Fruit fly (Drosophila melanogaster) whole organism, prepupa: ENCODE data around the gene stai.

Experiments
- Blimp-1 ChIP-seq: fragments of 200-800 bp; sonication (Bioruptor generic); optimal IDR thresholded peaks from 3 replicates; lab custom pipeline; 2017; ENCODE audit warnings: missing biosample characterization, missing genetic modification characterization, mild to moderate bottlenecking, moderate library complexity, missing genetic modification reagents
- CG10669 ChIP-seq: fragments of 200-800 bp; sonication (Bioruptor generic); optimal IDR thresholded peaks from 3 replicates; lab custom pipeline; 2018; ENCODE audit warnings: missing biosample characterization, mild to moderate bottlenecking, missing genetic modification characterization, moderate library complexity
- CG11762 ChIP-seq: fragments of 200-800 bp; sonication (Bioruptor generic); optimal IDR thresholded peaks from 3 replicates; lab custom pipeline; 2016; ENCODE audit warnings: missing biosample characterization, missing genetic modification characterization; ENCODE audit not compliant: insufficient read depth
- CG15336 ChIP-seq: fragments of 200-800 bp; sonication (Bioruptor generic); IDR thresholded peaks from 2 replicates; pipeline ENCODE4 v1.3.6; 2022; ENCODE audit warnings: missing biosample characterization, missing genetic modification characterization
- CG16779 ChIP-seq: fragments of 200-800 bp; sonication (Bioruptor generic); optimal IDR thresholded peaks from 3 replicates; lab custom pipeline; 2017; ENCODE audit warnings: missing biosample characterization, mild to moderate bottlenecking, missing genetic modification characterization
- CG34406 ChIP-seq: fragments of 200-800 bp; sonication (Bioruptor generic); optimal IDR thresholded peaks from 3 replicates; lab custom pipeline; 2016; ENCODE audit warnings: missing biosample characterization, missing genetic modification characterization
- CG3919 ChIP-seq: fragments of 200-800 bp; sonication (Bioruptor generic); optimal IDR thresholded peaks from 3 replicates; lab custom pipeline; 2016; ENCODE audit warnings: missing biosample characterization, missing genetic modification characterization
- CG4318 ChIP-seq: fragments of 200-800 bp; sonication (Bioruptor generic); optimal IDR thresholded peaks from 3 replicates; lab custom pipeline; 2017; ENCODE audit warnings: missing biosample characterization, mild to moderate bottlenecking, missing genetic modification characterization
- CG6163 ChIP-seq: fragments of 200-800 bp; sonication (Bioruptor generic); IDR thresholded peaks from 3 replicates; pipeline ENCODE4 v1.3.6; 2022; ENCODE audit warnings: missing biosample characterization, missing genetic modification characterization
- CG6792 ChIP-seq: fragments of 200-800 bp; sonication (Bioruptor generic); optimal IDR thresholded peaks from 3 replicates; lab custom pipeline; 2016; ENCODE audit warnings: missing biosample characterization, missing genetic modification characterization
- CG6854 ChIP-seq: fragments of 200-800 bp; sonication (Bioruptor generic); optimal IDR thresholded peaks from 2 replicates; lab custom pipeline; 2017; ENCODE audit warnings: missing biosample characterization, mild to moderate bottlenecking, missing genetic modification characterization
- CG8319 ChIP-seq: fragments of 200-800 bp; sonication (Bioruptor generic); optimal IDR thresholded peaks from 3 replicates; lab custom pipeline; 2016; ENCODE audit warnings: missing biosample characterization, missing genetic modification characterization
- CG9139 ChIP-seq: fragments of 200-800 bp; sonication (Bioruptor generic); optimal IDR thresholded peaks from 3 replicates; lab custom pipeline; 2017; ENCODE audit warnings: missing biosample characterization, mild to moderate bottlenecking, missing genetic modification characterization
- Eip78C ChIP-seq: fragments of 200-800 bp; sonication (Bioruptor generic); peaks from one replicate; lab custom pipeline; 2016; ENCODE audit warnings: missing biosample characterization, missing genetic modification characterization
- Eip93F ChIP-seq: fragments of 200-800 bp; sonication (Bioruptor generic); optimal IDR thresholded peaks from 2 replicates; lab custom pipeline; 2016; ENCODE audit warnings: missing biosample characterization, mild to moderate bottlenecking, missing genetic modification characterization
- Hr38 ChIP-seq: sonication (Bioruptor generic); optimal IDR thresholded peaks from 2 replicates; lab custom pipeline; 2016; ENCODE audit warnings: missing biosample characterization, missing genetic modification characterization
- Hr4 ChIP-seq: fragments of 200-800 bp; sonication (Bioruptor generic); optimal IDR thresholded peaks from 3 replicates; lab custom pipeline; 2016; ENCODE audit warnings: missing biosample characterization, missing genetic modification characterization
- Met ChIP-seq: fragments of 200-800 bp; sonication (Bioruptor generic); optimal IDR thresholded peaks from 3 replicates; lab custom pipeline; 2016; ENCODE audit warnings: missing biosample characterization, missing genetic modification characterization
- Sox14 ChIP-seq: fragments of 200-800 bp; sonication (Bioruptor generic); optimal IDR thresholded peaks from 3 replicates; lab custom pipeline; 2016; ENCODE audit warnings: missing biosample characterization, missing genetic modification characterization
- acj6 ChIP-seq: fragments of 200-800 bp; sonication (Bioruptor generic); optimal IDR thresholded peaks from 3 replicates; lab custom pipeline; 2016; ENCODE audit warnings: missing biosample characterization, missing genetic modification characterization
- cyc ChIP-seq: fragments of 200-800 bp; sonication (Bioruptor generic); optimal IDR thresholded peaks from 3 replicates; lab custom pipeline; 2016; ENCODE audit warnings: missing biosample characterization, missing genetic modification characterization
- eg ChIP-seq: fragments of 200-800 bp; sonication (Bioruptor generic); IDR thresholded peaks from 3 replicates; pipeline ENCODE4 v1.3.6; 2022; ENCODE audit warnings: missing biosample characterization, missing genetic modification characterization
- esn ChIP-seq: fragments of 200-800 bp; sonication (Bioruptor generic); optimal IDR thresholded peaks from 2 replicates; lab custom pipeline; 2016; ENCODE audit warnings: missing biosample characterization, mild to moderate bottlenecking, missing genetic modification characterization, moderate library complexity
- fd59A ChIP-seq: fragments of 200-800 bp; sonication (Bioruptor generic); optimal IDR thresholded peaks from 2 replicates; lab custom pipeline; 2017; ENCODE audit warnings: missing biosample characterization, mild to moderate bottlenecking, missing genetic modification characterization, missing genetic modification reagents
- fkh ChIP-seq: fragments of 200-800 bp; sonication (Bioruptor generic); optimal IDR thresholded peaks from 3 replicates; lab custom pipeline; 2017; ENCODE audit warnings: missing biosample characterization, mild to moderate bottlenecking, missing genetic modification characterization, moderate library complexity
- lz ChIP-seq: fragments of 200-800 bp; sonication (Bioruptor generic); optimal IDR thresholded peaks from 3 replicates; lab custom pipeline; 2016; ENCODE audit warnings: missing biosample characterization, missing genetic modification characterization
- net ChIP-seq: fragments of 200-800 bp; sonication (Bioruptor generic); optimal IDR thresholded peaks from 3 replicates; lab custom pipeline; 2016; ENCODE audit warnings: missing biosample characterization, missing genetic modification characterization
- salr ChIP-seq, 2 experiments: fragments of 200-800 bp; sonication (Bioruptor generic); optimal IDR thresholded peaks; 3 replicates each; lab custom pipeline; 2016 to 2018; ENCODE audit warnings: missing biosample characterization in 2 of 2, missing genetic modification characterization in 2 of 2, mild to moderate bottlenecking in 1 of 2
- spab ChIP-seq: fragments of 200-800 bp; sonication (Bioruptor generic); optimal IDR thresholded peaks from 2 replicates; lab custom pipeline; 2017; ENCODE audit warnings: missing biosample characterization, mild to moderate bottlenecking, missing genetic modification characterization, missing genetic modification reagents
- ss ChIP-seq, 2 experiments: fragments of 200-800 bp; sonication (Bioruptor generic); optimal IDR thresholded peaks; 2 replicates in 1 of 2; 3 replicates in 1 of 2; lab custom pipeline; 2017 to 2018; ENCODE audit warnings: mild to moderate bottlenecking in 2 of 2, missing biosample characterization in 2 of 2, missing genetic modification characterization in 2 of 2, moderate library complexity in 1 of 2
- svp ChIP-seq: fragments of 200-800 bp; sonication (Bioruptor generic); peaks from one replicate; lab custom pipeline; 2016; ENCODE audit warnings: missing biosample characterization, missing genetic modification characterization
- vri ChIP-seq: fragments of 200-800 bp; sonication (Bioruptor generic); optimal IDR thresholded peaks from 3 replicates; lab custom pipeline; 2016; ENCODE audit warnings: missing biosample characterization, mild to moderate bottlenecking, missing genetic modification characterization

stai gene

dm6 chr2L:6081134-6081832, 18.9 kb upstream of the stai start (continued):
- no peak for TF ChIP-seq Hr4
- TF ChIP-seq, all 60 proteins: peak for 9

dm6 chr2L:6082157-6082645, 18.0 kb upstream of the stai start, which contains the start of gene Kr-h1:
TSS of gene Kr-h1 (plus strand) at chr2L:6082603.
- TF ChIP-seq Sox14 (GFP tag; lab: Kevin White, UChicago) = peak; percentile 41
- no peak for TF ChIP-seq eg (GFP tag; lab: Robert Waterston, UW)
- TF ChIP-seq CG3919 = no peak
- TF ChIP-seq esn (GFP tag; lab: Kevin White, UChicago) = no peak
- no peak for TF ChIP-seq net (GFP tag; lab: Kevin White, UChicago)
- no peak for TF ChIP-seq CG15336
- no peak for TF ChIP-seq lz (GFP tag; lab: Kevin White, UChicago)
- no peak for TF ChIP-seq fd59A (GFP tag; lab: Kevin White, UChicago)
- TF ChIP-seq svp = peak; percentile 68
- no peak for TF ChIP-seq Eip93F (GFP tag; lab: Kevin White, UChicago)
- TF ChIP-seq Eip78C = peak; percentile 71
- no peak for TF ChIP-seq cyc (GFP tag; lab: Kevin White, UChicago)
- TF ChIP-seq Met (GFP tag; lab: Kevin White, UChicago) = peak; percentile 90
- TF ChIP-seq Blimp-1 (GFP tag; lab: Kevin White, UChicago) = peak; percentile 54
- peak; percentile 84 for TF ChIP-seq vri (GFP tag; lab: Kevin White, UChicago)
- no peak for TF ChIP-seq CG4318 (GFP tag; lab: Kevin White, UChicago)
- TF ChIP-seq CG6854 (GFP tag; lab: Kevin White, UChicago) = peak; percentile 13
- TF ChIP-seq CG34406 (GFP tag; lab: Kevin White, UChicago) = no peak
- no peak for TF ChIP-seq Hr38 (GFP tag; lab: Kevin White, UChicago)
- TF ChIP-seq CG9139 (GFP tag; lab: Kevin White, UChicago) = no peak

dm6 chr2L:6082936-6083627, 17.1 kb upstream of the stai start:
- TF ChIP-seq CG10669 (GFP tag; lab: Kevin White, UChicago) (no peak), acj6 (no peak), svp (peak; percentile 35), vri (GFP tag; lab: Kevin White, UChicago) (peak; percentile 82), CG6163 (GFP tag; lab: Robert Waterston, UW) (no peak), CG16779 (tag; lab: Kevin White, UChicago) (peak; percentile 39), salr (GFP tag; optimal IDR thresholded peaks at IDR 0.05; lab: Kevin White, UChicago) (no peak), Eip78C (peak; percentile 59), eg (GFP tag; lab: Robert Waterston, UW) (no peak), CG6792 (GFP tag; lab: Kevin White, UChicago) (no peak), fkh (GFP tag; lab: Kevin White, UChicago) (peak; percentile 94)

- TF ChIP-seq svp (peak; percentile 68), spab (GFP tag; lab: Kevin White, UChicago) (no peak), CG8319 (GFP tag; lab: Kevin White, UChicago) (no peak), vri (GFP tag; lab: Kevin White, UChicago) (peak; percentile 6), ss (GFP tag; optimal IDR thresholded peaks at IDR 0.05; lab: Kevin White, UChicago) (no peak), CG11762 (no peak)
Observed at dm6 chr2L:6084694-6085093, 15.5 kb upstream of the stai start.
